Worm (Caenorhabditis elegans) whole organism, mixed stage, embryonic: ENCODE measurements around the gene aars-1.
A peak's percentile ranks its signal among the peaks of the same experiment; 100 is the strongest.

Experiments
- M03D4.4 ChIP-seq: sonication (generic microtip); optimal IDR thresholded peaks from 2 replicates; lab custom pipeline; 2017; ENCODE audit warnings: mild to moderate bottlenecking, missing genetic modification characterization, missing compliant biosample characterization
- bed-3 ChIP-seq: fragments of 200-800 bp; sonication (Bioruptor generic); optimal IDR thresholded peaks from 3 replicates; lab custom pipeline; 2018; ENCODE audit warnings: mild to moderate bottlenecking, missing genetic modification characterization, moderate library complexity, missing compliant biosample characterization
- blmp-1 ChIP-seq: fragments of 150-350 bp; optimal IDR thresholded peaks from 2 replicates; lab custom pipeline; 2014; ENCODE audit warnings: missing biosample characterization, missing genetic modification characterization
- ceh-39 ChIP-seq: fragments of 150-350 bp; optimal IDR thresholded peaks from 2 replicates; lab custom pipeline; 2014; ENCODE audit warnings: missing biosample characterization, missing genetic modification characterization
- ceh-43 ChIP-seq: fragments of 200-800 bp; sonication (Bioruptor generic); optimal IDR thresholded peaks from 2 replicates; lab custom pipeline; 2018; ENCODE audit warnings: mild to moderate bottlenecking, missing genetic modification characterization, moderate library complexity, missing compliant biosample characterization
- ceh-83 ChIP-seq: fragments of 200-800 bp; sonication (Bioruptor generic); optimal IDR thresholded peaks from 2 replicates; lab custom pipeline; 2018; ENCODE audit warnings: mild to moderate bottlenecking, missing genetic modification characterization, missing compliant biosample characterization
- ces-1 ChIP-seq: fragments of 150-350 bp; optimal IDR thresholded peaks from 2 replicates; lab custom pipeline; 2014; ENCODE audit warnings: missing biosample characterization, missing genetic modification reagents, missing genetic modification characterization
- cnd-1 ChIP-seq: fragments of 200-800 bp; sonication (Bioruptor generic); optimal IDR thresholded peaks from 2 replicates; lab custom pipeline; 2018; ENCODE audit warnings: mild to moderate bottlenecking, missing genetic modification characterization, missing compliant biosample characterization
- drap-1 ChIP-seq: fragments of 200-800 bp; sonication (Bioruptor generic); optimal IDR thresholded peaks from 3 replicates; lab custom pipeline; 2018; ENCODE audit warnings: mild to moderate bottlenecking, missing genetic modification characterization, missing compliant biosample characterization
- elt-1 ChIP-seq: sonication (generic microtip); optimal IDR thresholded peaks from 2 replicates; lab custom pipeline; 2017; ENCODE audit warnings: missing genetic modification characterization, mild to moderate bottlenecking, missing compliant biosample characterization, antibody characterized with exemption, moderate library complexity, borderline replicate concordance; ENCODE audit not compliant: insufficient read depth
- elt-3 ChIP-seq: fragments of 150-350 bp; optimal IDR thresholded peaks from 2 replicates; lab custom pipeline; 2014; ENCODE audit warnings: missing biosample characterization, missing genetic modification characterization
- flh-1 ChIP-seq: fragments of 200-800 bp; sonication (Bioruptor generic); optimal IDR thresholded peaks from 2 replicates; lab custom pipeline; 2018; ENCODE audit warnings: mild to moderate bottlenecking, missing genetic modification characterization, moderate library complexity, missing compliant biosample characterization
- ham-2 ChIP-seq: fragments of 200-800 bp; sonication (Bioruptor generic); optimal IDR thresholded peaks from 2 replicates; lab custom pipeline; 2018; ENCODE audit warnings: mild to moderate bottlenecking, missing genetic modification characterization, missing compliant biosample characterization
- hlh-1 ChIP-seq: fragments of 150-350 bp; optimal IDR thresholded peaks from 2 replicates; lab custom pipeline; 2014; ENCODE audit warnings: missing biosample characterization, missing genetic modification reagents, missing genetic modification characterization
- lin-13 ChIP-seq: fragments of 150-350 bp; optimal IDR thresholded peaks from 2 replicates; lab custom pipeline; 2014; ENCODE audit warnings: missing biosample characterization, missing genetic modification characterization
- lin-32 ChIP-seq: fragments of 200-800 bp; sonication (Bioruptor generic); optimal IDR thresholded peaks from 2 replicates; lab custom pipeline; 2018; ENCODE audit warnings: mild to moderate bottlenecking, missing genetic modification characterization, missing compliant biosample characterization
- lsy-2 ChIP-seq: fragments of 150-350 bp; optimal IDR thresholded peaks from 2 replicates; lab custom pipeline; 2014; ENCODE audit warnings: missing biosample characterization, missing genetic modification characterization
- mab-5 ChIP-seq: fragments of 150-350 bp; optimal IDR thresholded peaks from 2 replicates; lab custom pipeline; 2014; ENCODE audit warnings: missing biosample characterization, missing genetic modification characterization
- mep-1 ChIP-seq: fragments of 150-350 bp; optimal IDR thresholded peaks from 2 replicates; lab custom pipeline; 2017; ENCODE audit warnings: missing biosample characterization, missing genetic modification reagents, missing genetic modification characterization, inconsistent platforms
- mls-2 ChIP-seq: sonication (generic microtip); optimal IDR thresholded peaks from 2 replicates; lab custom pipeline; 2016; ENCODE audit warnings: mild to moderate bottlenecking, missing genetic modification characterization, moderate library complexity, missing compliant biosample characterization
- nhr-12 ChIP-seq: fragments of 150-350 bp; optimal IDR thresholded peaks from 2 replicates; lab custom pipeline; 2014; ENCODE audit warnings: missing biosample characterization, missing genetic modification characterization
- nhr-2 ChIP-seq: fragments of 150-350 bp; optimal IDR thresholded peaks from 2 replicates; lab custom pipeline; 2014; ENCODE audit warnings: missing biosample characterization, missing genetic modification characterization
- nhr-237 ChIP-seq: fragments of 150-350 bp; optimal IDR thresholded peaks from 2 replicates; lab custom pipeline; 2014; ENCODE audit warnings: missing biosample characterization, missing genetic modification characterization
- nhr-28 ChIP-seq: fragments of 150-350 bp; optimal IDR thresholded peaks from 2 replicates; lab custom pipeline; 2014; ENCODE audit warnings: missing biosample characterization, missing genetic modification characterization
- nhr-76 ChIP-seq: sonication (generic microtip); optimal IDR thresholded peaks from 2 replicates; lab custom pipeline; 2017; ENCODE audit warnings: missing biosample characterization, missing genetic modification characterization
- pha-4 ChIP-seq: fragments of 150-350 bp; optimal IDR thresholded peaks from 2 replicates; lab custom pipeline; 2018; ENCODE audit warnings: missing biosample characterization, missing genetic modification reagents, missing genetic modification characterization
- sem-2 ChIP-seq: fragments of 200-800 bp; sonication (Bioruptor generic); optimal IDR thresholded peaks from 2 replicates; lab custom pipeline; 2018; ENCODE audit warnings: mild to moderate bottlenecking, missing genetic modification characterization, missing compliant biosample characterization
- snpc-4 ChIP-seq: fragments of 150-350 bp; optimal IDR thresholded peaks from 2 replicates; lab custom pipeline; 2014; ENCODE audit warnings: missing biosample characterization, missing genetic modification characterization
- sptf-1 ChIP-seq: sonication (generic microtip); optimal IDR thresholded peaks from 2 replicates; lab custom pipeline; 2017; ENCODE audit warnings: mild to moderate bottlenecking, missing genetic modification characterization, moderate library complexity, missing compliant biosample characterization
- tbx-8 ChIP-seq: fragments of 200-800 bp; sonication (Bioruptor generic); optimal IDR thresholded peaks from 2 replicates; lab custom pipeline; 2018; ENCODE audit warnings: mild to moderate bottlenecking, missing genetic modification characterization, moderate library complexity, missing compliant biosample characterization
- unc-120 ChIP-seq: sonication (generic microtip); optimal IDR thresholded peaks from 2 replicates; lab custom pipeline; 2017; ENCODE audit warnings: missing genetic modification characterization, missing compliant biosample characterization; ENCODE audit not compliant: poor library complexity, severe bottlenecking
- unc-39 ChIP-seq: fragments of 150-350 bp; optimal IDR thresholded peaks from 2 replicates; lab custom pipeline; 2014; ENCODE audit warnings: missing biosample characterization, missing genetic modification characterization
- unc-62 ChIP-seq: fragments of 150-350 bp; optimal IDR thresholded peaks from 2 replicates; lab custom pipeline; 2014; ENCODE audit warnings: missing biosample characterization, missing genetic modification reagents, missing genetic modification characterization
- zip-8 ChIP-seq: fragments of 150-350 bp; optimal IDR thresholded peaks from 2 replicates; lab custom pipeline; 2014; ENCODE audit warnings: missing biosample characterization, missing genetic modification characterization
- ztf-11 ChIP-seq: fragments of 150-350 bp; optimal IDR thresholded peaks from 2 replicates; lab custom pipeline; 2014; ENCODE audit warnings: missing biosample characterization, missing genetic modification characterization

The aars-1 gene

DNA sequence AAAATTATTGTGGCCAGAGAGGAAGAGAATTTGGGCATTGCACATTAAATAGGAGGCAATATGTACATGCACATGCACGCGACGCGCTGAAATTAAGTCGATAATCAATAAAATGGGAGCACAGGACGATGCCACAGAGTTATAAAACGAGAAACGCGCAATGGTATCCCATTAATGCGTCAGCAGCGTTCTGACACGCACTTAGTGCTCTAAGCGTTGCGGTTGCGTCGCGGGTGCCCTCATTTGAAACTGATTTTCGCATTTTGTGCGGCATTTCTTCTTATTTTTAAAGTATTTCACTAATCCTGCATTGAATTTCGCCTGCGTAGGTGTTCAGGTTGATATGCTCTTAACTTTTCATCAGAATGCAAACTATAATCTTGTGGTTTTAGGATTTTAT, 11.3 kb downstream of the aars-1 start, which contains the start of gene rsp-1:
Gene rsp-1 (plus strand): TSS at position 338 of the 400 bp plus-strand sequence.
- TF ChIP-seq ceh-43 (GFP tag; lab: Kevin White, UChicago) (peak; percentile 53), lsy-2 (tag; lab: Kevin White, UChicago) (peak; percentile 80), nhr-12 (tag; lab: Kevin White, UChicago) (no peak), M03D4.4 (tag; lab: Kevin White, UChicago) (peak; percentile 37), blmp-1 (tag; lab: Kevin White, UChicago) (no peak), sem-2 (GFP tag; lab: Kevin White, UChicago) (no peak), ceh-39 (tag; lab: Kevin White, UChicago) (peak; percentile 79), flh-1 (GFP tag; lab: Kevin White, UChicago) (no peak), mls-2 (tag; lab: Kevin White, UChicago) (peak; percentile 81), bed-3 (no peak), pha-4 (tag; lab: Kevin White, UChicago) (peak; percentile 96), cnd-1 (tag; lab: Kevin White, UChicago) (peak; percentile 66), unc-62 (GFP tag; lab: Kevin White, UChicago) (peak; percentile 43), tbx-8 (peak; percentile 15), lin-32 (GFP tag; lab: Kevin White, UChicago) (peak; percentile 20), zip-8 (tag; lab: Kevin White, UChicago) (no peak), ham-2 (no peak), ztf-11 (peak; percentile 75), nhr-76 (tag; lab: Kevin White, UChicago) (no peak), sptf-1 (tag; lab: Kevin White, UChicago) (peak; percentile 90), hlh-1 (tag; lab: Kevin White, UChicago) (peak; percentile 44), nhr-2 (tag; lab: Kevin White, UChicago) (no peak), elt-3 (peak; percentile 40), snpc-4 (tag; lab: Kevin White, UChicago) (no peak), nhr-28 (tag; lab: Kevin White, UChicago) (no peak), drap-1 (GFP tag; lab: Kevin White, UChicago) (peak; percentile 39), lin-13 (tag; lab: Kevin White, UChicago) (peak; percentile 93), nhr-237 (tag; lab: Kevin White, UChicago) (peak; percentile 72), ces-1 (GFP tag; lab: Kevin White, UChicago) (peak; percentile 67), mep-1 (tag; lab: Kevin White, UChicago) (peak; percentile 86), elt-1 (tag; lab: Kevin White, UChicago) (no peak), unc-120 (tag; lab: Kevin White, UChicago) (peak; percentile 31), unc-39 (tag; lab: Kevin White, UChicago) (no peak), ceh-83 (GFP tag; lab: Kevin White, UChicago) (no peak), mab-5 (tag; lab: Kevin White, UChicago) (no peak)

DNA sequence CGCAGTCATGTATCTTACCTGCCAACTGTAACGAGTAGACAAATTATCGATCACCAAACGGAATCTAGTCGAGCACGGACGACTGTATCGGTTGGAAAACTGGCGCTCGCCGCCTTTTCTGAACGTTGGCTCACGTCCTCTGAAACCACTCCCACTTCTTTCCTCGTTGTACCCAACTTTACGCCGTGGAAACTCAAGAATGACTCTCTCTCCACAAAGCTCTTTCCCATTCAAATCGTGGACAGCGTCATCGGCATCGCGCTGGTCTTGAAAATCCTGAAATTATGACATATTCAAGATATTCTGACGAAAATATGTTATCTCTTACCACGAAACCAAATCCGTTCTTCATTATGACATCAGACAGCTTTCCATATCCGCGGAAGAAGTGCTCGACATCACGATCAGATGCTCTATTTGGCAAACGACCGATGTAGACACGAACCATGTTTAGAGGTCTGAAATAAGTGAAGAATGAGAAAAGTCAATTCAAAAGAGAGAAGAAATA, 11.7 kb downstream of the aars-1 start, which contains the start of gene rsp-2:
Gene rsp-2 (minus strand): TSS at position 458 of the 508 bp plus-strand sequence.
- TF ChIP-seq zip-8 (tag; lab: Kevin White, UChicago) (no peak), nhr-12 (tag; lab: Kevin White, UChicago) (no peak)
- TF ChIP-seq, all 35 proteins: peak for 0

DNA sequence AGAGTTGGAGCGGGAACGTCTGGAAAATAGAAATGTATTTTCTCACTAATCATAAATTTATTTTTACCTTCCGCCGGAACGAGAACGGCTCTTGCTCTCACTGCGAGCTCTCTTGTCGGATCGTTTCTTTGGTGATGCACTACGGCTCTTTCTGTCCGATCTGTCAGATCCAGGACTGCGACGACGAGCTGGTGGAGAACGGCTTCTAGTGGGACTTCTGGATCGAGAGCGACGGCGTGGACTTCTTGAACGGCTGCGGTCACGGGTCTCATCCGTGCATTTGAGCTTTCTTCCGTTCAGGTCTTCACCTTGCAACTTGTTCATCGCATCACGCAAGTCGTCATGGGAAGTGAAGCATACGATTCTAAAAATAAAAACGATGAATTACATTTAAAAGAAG, 12.6 kb downstream of the aars-1 start:
- TF ChIP-seq sem-2 (GFP tag; lab: Kevin White, UChicago) = no peak
- no peak for TF ChIP-seq nhr-76 (tag; lab: Kevin White, UChicago)
- TF ChIP-seq nhr-12 (tag; lab: Kevin White, UChicago) = no peak
- no peak for TF ChIP-seq ham-2
- no peak for TF ChIP-seq M03D4.4 (tag; lab: Kevin White, UChicago)
- TF ChIP-seq ceh-39 (tag; lab: Kevin White, UChicago) = no peak
- TF ChIP-seq unc-39 (tag; lab: Kevin White, UChicago) = no peak
- no peak for TF ChIP-seq mep-1 (tag; lab: Kevin White, UChicago)
- no peak for TF ChIP-seq tbx-8
- no peak for TF ChIP-seq bed-3
- no peak for TF ChIP-seq lsy-2 (tag; lab: Kevin White, UChicago)
- TF ChIP-seq mls-2 (tag; lab: Kevin White, UChicago) = no peak
